Worm (Caenorhabditis elegans) whole organism, L4 larva: Measurements from ENCODE around the gene ule-5.

Source experiments
- Y5F2A.4 ChIP-seq: fragments of 200-800 bp; sonication (Bioruptor generic); optimal IDR thresholded peaks from 2 replicates; lab custom pipeline; 2018; ENCODE audit warnings: mild to moderate bottlenecking, missing genetic modification characterization, missing compliant biosample characterization
- ZK546.5 ChIP-seq, 2 experiments: sonication (generic microtip); optimal IDR thresholded peaks; 2 replicates each; lab custom pipeline; 2017; ENCODE audit warnings: missing biosample characterization in 2 of 2, missing genetic modification characterization in 2 of 2
- ama-1 ChIP-seq: fragments of 150-350 bp; optimal IDR thresholded peaks from 2 replicates; lab custom pipeline; 2014; ENCODE audit warnings: inconsistent platforms, mixed read lengths
- egl-27 ChIP-seq: sonication (generic microtip); optimal IDR thresholded peaks from 3 replicates; lab custom pipeline; 2017; ENCODE audit warnings: missing biosample characterization, missing genetic modification reagents, missing genetic modification characterization
- rbr-2 ChIP-seq: sonication (generic microtip); optimal IDR thresholded peaks from 2 replicates; lab custom pipeline; 2016; ENCODE audit warnings: missing genotype, missing genetic modification characterization, missing compliant biosample characterization

DNA sequence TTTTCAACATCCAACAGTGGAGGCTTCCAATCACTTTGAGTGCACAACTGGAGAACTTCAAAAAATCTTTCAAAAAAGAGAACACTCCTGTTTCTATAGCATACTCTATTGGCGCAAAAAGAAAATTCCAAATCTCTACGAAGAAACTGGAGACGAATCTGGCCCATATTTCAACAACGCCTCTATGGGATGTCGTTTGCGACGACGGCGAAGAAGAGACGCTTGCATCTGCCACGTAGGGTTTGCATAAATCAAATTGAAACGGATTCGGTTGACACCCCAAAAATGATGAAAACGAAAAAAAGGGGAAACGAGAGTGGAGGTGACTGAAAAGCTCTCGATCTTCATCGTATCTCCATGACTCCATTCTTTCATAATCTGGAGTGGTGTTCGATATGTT is 26.7 kb upstream of the ule-5 start:
- TF ChIP-seq rbr-2 (tag; lab: Kevin White, UChicago) = no peak
- TF ChIP-seq ama-1 (lab: Kevin White, UChicago) = no peak
- no peak for TF ChIP-seq egl-27 (tag; lab: Kevin White, UChicago)
- TF ChIP-seq ZK546.5 (tag; optimal IDR thresholded peaks at IDR 0.05; lab: Kevin White, UChicago) = no peak
- TF ChIP-seq Y5F2A.4 (GFP tag; lab: Kevin White, UChicago) = no peak
